Fruit fly (Drosophila melanogaster) ovary, adult (tissue): Measurements from ENCODE around the gene Cdc23.

Source experiments
- CG17801 ChIP-seq: fragments of 200-800 bp; optimal IDR thresholded peaks from 2 replicates; lab custom pipeline; 2019; ENCODE audit warnings: missing biosample characterization, mild to moderate bottlenecking, missing genetic modification characterization, moderate library complexity; ENCODE audit not compliant: partially characterized antibody

Gene Cdc23

dm6 chr2L:20488128-20488527 lies 29.0 kb downstream of the Cdc23 start:
- no peak for TF ChIP-seq CG17801

- TF ChIP-seq CG17801, result peak; percentile 28
Measured at dm6 chr2L:20494423-20495052, 35.4 kb downstream of the Cdc23 start, which contains the start of gene CG34007. TSS of gene CG34007 (plus strand) at chr2L:20495030.
